Worm (Caenorhabditis elegans) whole organism, L4 larva: Measurements from ENCODE around the gene clec-183.
"Not testable (repeated sequence)": the region's sequence is repeated elsewhere in the genome, so short reads cannot be mapped to it uniquely, and the experiment has no call there.

Experiments
- Y5F2A.4 ChIP-seq: fragments of 200-800 bp; sonication (Bioruptor generic); optimal IDR thresholded peaks from 2 replicates; lab custom pipeline; 2018; ENCODE audit warnings: mild to moderate bottlenecking, missing genetic modification characterization, missing compliant biosample characterization
- aly-2 ChIP-seq: sonication (generic microtip); optimal IDR thresholded peaks from 2 replicates; lab custom pipeline; 2018; ENCODE audit warnings: missing biosample characterization, missing genetic modification characterization
- egl-27 ChIP-seq: sonication (generic microtip); optimal IDR thresholded peaks from 3 replicates; lab custom pipeline; 2017; ENCODE audit warnings: missing biosample characterization, missing genetic modification reagents, missing genetic modification characterization
- fkh-10 ChIP-seq: fragments of 150-350 bp; optimal IDR thresholded peaks from 2 replicates; lab custom pipeline; 2014; ENCODE audit warnings: missing biosample characterization, missing genetic modification reagents, missing genetic modification characterization
- jun-1 ChIP-seq: fragments of 150-350 bp; optimal IDR thresholded peaks from 2 replicates; lab custom pipeline; 2014; ENCODE audit warnings: missing biosample characterization, missing genetic modification reagents, missing genetic modification characterization
- lin-13 ChIP-seq: fragments of 150-350 bp; optimal IDR thresholded peaks from 2 replicates; lab custom pipeline; 2014; ENCODE audit warnings: missing biosample characterization, missing genetic modification reagents, missing genetic modification characterization
- lin-38 ChIP-seq: fragments of 200-800 bp; sonication (Bioruptor generic); IDR thresholded peaks from 2 replicates; pipeline ENCODE4 v1.3.6; 2022; ENCODE audit warnings: missing genetic modification reagents, missing genetic modification characterization, missing compliant biosample characterization
- lin-39 ChIP-seq: fragments of 150-350 bp; optimal IDR thresholded peaks from 2 replicates; lab custom pipeline; 2014; ENCODE audit warnings: missing biosample characterization, missing genetic modification reagents, missing genetic modification characterization
- lsy-2 ChIP-seq, 2 experiments: fragments of 150-350 bp in 1 of 2; sonication (generic microtip) in 1 of 2; optimal IDR thresholded peaks; 2 replicates each; lab custom pipeline; 2014 to 2017; ENCODE audit warnings: missing biosample characterization in 2 of 2, missing genetic modification characterization in 2 of 2
- pha-4 ChIP-seq, 2 experiments: fragments of 150-350 bp in 1 of 2; fragments of 200-800 bp in 1 of 2; sonication (Bioruptor generic) in 1 of 2; IDR thresholded peaks in 1 of 2; optimal IDR thresholded peaks in 1 of 2; 2 replicates each; pipeline versions ENCODE4 v1.3.6 to Lab custom; 2014 to 2022; ENCODE audit warnings: missing genetic modification characterization in 2 of 2, missing genetic modification reagents in 2 of 2, missing biosample characterization in 1 of 2, missing compliant biosample characterization in 1 of 2
- unc-62 ChIP-seq, 3 experiments: fragments of 150-350 bp in 1 of 3; sonication (generic microtip); optimal IDR thresholded peaks in 2 of 3; peaks in 1 of 3; 1 replicate in 1 of 3; 2 replicates in 2 of 3; lab custom pipeline; 2014 to 2017; ENCODE audit warnings: missing biosample characterization in 3 of 3, missing genetic modification characterization in 3 of 3, missing genetic modification reagents in 3 of 3, missing genotype in 1 of 3

- TF ChIP-seq Y5F2A.4; lin-38; pha-4 (GFP tag; IDR thresholded peaks at IDR 0.05; lab: Robert Waterston, UW); pha-4 (tag; optimal IDR thresholded peaks at IDR 0.05; lab: Kevin White, UChicago); lin-13 (GFP tag; lab: Kevin White, UChicago); unc-62 (GFP tag; optimal IDR thresholded peaks at IDR 0.05 in 1 of 2; lab: Kevin White, UChicago); unc-62 (tag; optimal IDR thresholded peaks at IDR 0.05; lab: Kevin White, UChicago); egl-27; aly-2; fkh-10 (GFP tag; lab: Kevin White, UChicago); lsy-2 (tag; optimal IDR thresholded peaks at IDR 0.05; lab: Kevin White, UChicago); jun-1; lin-39 (tag; lab: Kevin White, UChicago): not testable (repeated sequence)
Measured at ce11 chrIV:9312827-9313226, 15.0 kb upstream of the clec-183 start, which contains the start of gene F49C12.7.
